Fruit fly (Drosophila melanogaster): ENCODE measurements around the gene CG11349.

DNA sequence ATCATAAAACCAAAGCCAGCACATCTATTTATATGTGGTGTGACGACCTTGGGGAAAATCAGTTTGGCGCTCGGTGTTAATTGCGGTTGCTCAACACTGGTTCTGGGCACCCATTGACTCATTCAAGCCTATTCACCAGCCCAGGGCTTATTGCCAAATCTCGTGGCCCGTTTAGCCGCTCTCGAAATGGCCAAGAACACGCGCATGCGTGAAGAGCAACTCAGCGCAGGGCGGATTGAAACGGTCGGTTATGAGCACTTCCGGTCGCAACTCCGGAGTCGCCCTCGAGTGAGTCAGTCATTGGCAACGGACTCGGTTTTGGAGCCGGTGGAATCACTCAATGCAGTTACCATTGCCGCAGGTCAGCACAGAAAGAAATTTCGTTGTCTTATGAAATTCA lies 16.6 kb downstream of the CG11349 start:
- no peak for TF ChIP-seq CG5204 (GFP tag; optimal IDR thresholded peaks at IDR 0.05)
- TF ChIP-seq cic (GFP tag; optimal IDR thresholded peaks at IDR 0.05), result no peak
- no peak for TF ChIP-seq CG1620 (GFP tag; optimal IDR thresholded peaks at IDR 0.05)
- no peak for TF ChIP-seq CG7045 (GFP tag; optimal IDR thresholded peaks at IDR 0.05)
- no peak for TF ChIP-seq Mnt (GFP tag; optimal IDR thresholded peaks at IDR 0.05)
- TF ChIP-seq ovo (GFP tag; optimal IDR thresholded peaks at IDR 0.05), result no peak
- no peak for TF ChIP-seq Clk (GFP tag; optimal IDR thresholded peaks at IDR 0.05)
- TF ChIP-seq CG12768 (GFP tag; optimal IDR thresholded peaks at IDR 0.05), result no peak
- no peak for TF ChIP-seq CG7101 (tag; optimal IDR thresholded peaks at IDR 0.05)
